Worm (Caenorhabditis elegans): ENCODE measurements around the gene K02D10.1.
A peak's percentile ranks its signal among the peaks of the same experiment; 100 is the strongest.

ce11 chrIII:8749487-8749886, 19.8 kb upstream of the K02D10.1 start, which contains the start of gene sma-2:
- no peak for TF ChIP-seq ceh-2 (tag; optimal IDR thresholded peaks at IDR 0.05)
- TF ChIP-seq fax-1 (tag; optimal IDR thresholded peaks at IDR 0.05), result no peak
- no peak for TF ChIP-seq npax-4 (tag; optimal IDR thresholded peaks at IDR 0.05)
- no peak for TF ChIP-seq ama-1 (optimal IDR thresholded peaks at IDR 0.05)
- TF ChIP-seq unc-55 (GFP tag; optimal IDR thresholded peaks at IDR 0.05), result no peak
- TF ChIP-seq sox-4 (tag; optimal IDR thresholded peaks at IDR 0.05), result no peak
- no peak for TF ChIP-seq nhr-232 (tag; optimal IDR thresholded peaks at IDR 0.05)
- TF ChIP-seq ref-2 (tag; optimal IDR thresholded peaks at IDR 0.05), result no peak
- TF ChIP-seq pag-3 (tag; optimal IDR thresholded peaks at IDR 0.05; ENCODE audit: borderline replicate concordance), result no peak
- TF ChIP-seq F13H6.1 (tag; optimal IDR thresholded peaks at IDR 0.05), result peak; percentile 26
- TF ChIP-seq pqm-1 (tag; optimal IDR thresholded peaks at IDR 0.05), result peak; percentile 33
- no peak for TF ChIP-seq unc-86 (tag; optimal IDR thresholded peaks at IDR 0.05)
- TF ChIP-seq sox-2 (GFP tag; IDR thresholded peaks at IDR 0.05), result no peak
- TF ChIP-seq ahr-1 (tag; optimal IDR thresholded peaks at IDR 0.05), result no peak
